Worm (Caenorhabditis elegans) whole organism, early embryonic: Measurements from ENCODE around the gene spp-31.

Experiments used
- ama-1 ChIP-seq: fragments of 150-350 bp; optimal IDR thresholded peaks from 2 replicates; lab custom pipeline; 2014
- ceh-13 ChIP-seq: fragments of 200-800 bp; sonication (Bioruptor generic); optimal IDR thresholded peaks from 2 replicates; lab custom pipeline; 2018; ENCODE audit warnings: mild to moderate bottlenecking, missing genetic modification characterization, missing compliant biosample characterization
- ceh-36 ChIP-seq: sonication (generic microtip); optimal IDR thresholded peaks from 2 replicates; lab custom pipeline; 2016; ENCODE audit warnings: missing genetic modification characterization, inconsistent platforms, missing compliant biosample characterization
- ets-7 ChIP-seq: sonication (generic microtip); optimal IDR thresholded peaks from 2 replicates; lab custom pipeline; 2016; ENCODE audit warnings: missing genotype, missing genetic modification characterization, missing compliant biosample characterization
- flt-1 ChIP-seq: fragments of 200-800 bp; sonication (Bioruptor generic); IDR thresholded peaks from 2 replicates; pipeline ENCODE4 v1.3.6; 2022; ENCODE audit warnings: missing genetic modification characterization, missing compliant biosample characterization
- hnd-1 ChIP-seq: sonication (generic microtip); optimal IDR thresholded peaks from 2 replicates; lab custom pipeline; 2016; ENCODE audit warnings: missing genetic modification characterization, missing compliant biosample characterization
- scrt-1 ChIP-seq: fragments of 200-800 bp; sonication (Bioruptor generic); IDR thresholded peaks from 2 replicates; pipeline ENCODE4 v1.3.6; 2022; ENCODE audit warnings: missing genetic modification characterization, missing compliant biosample characterization
- tbx-37 ChIP-seq: fragments of 200-800 bp; sonication (Bioruptor generic); conservative IDR thresholded peaks from 2 replicates; pipeline ENCODE4 v1.3.6; 2022; ENCODE audit warnings: missing genetic modification reagents, missing genetic modification characterization, missing compliant biosample characterization

DNA sequence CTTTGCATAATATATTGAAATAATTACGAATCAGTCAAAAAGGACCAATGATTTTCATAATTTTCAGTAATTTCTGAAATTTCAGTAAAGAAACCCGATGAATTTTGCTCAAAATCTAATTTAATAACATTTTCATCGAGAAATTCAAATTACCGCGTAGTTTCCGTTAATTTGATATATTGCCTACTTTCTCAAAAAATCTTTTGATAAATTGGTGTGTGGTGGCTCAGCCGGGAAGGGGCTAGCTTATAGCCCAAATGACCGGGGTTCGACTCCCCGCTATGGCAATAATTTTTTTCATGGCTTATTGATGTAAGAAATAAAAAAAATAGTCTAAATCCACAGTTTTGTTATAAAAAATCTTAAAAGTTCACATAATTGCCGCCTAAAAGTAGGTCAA, 682 bp downstream of the spp-31 start:
- TF ChIP-seq ets-7 (tag; lab: Kevin White, UChicago) (no peak), ceh-36 (no peak), flt-1 (GFP tag; lab: Robert Waterston, UW) (no peak), scrt-1 (GFP tag; lab: Robert Waterston, UW) (no peak), tbx-37 (GFP tag; lab: Robert Waterston, UW) (no peak), ama-1 (no peak), hnd-1 (tag; lab: Kevin White, UChicago) (no peak), ceh-13 (no peak)
